Worm (Caenorhabditis elegans) whole organism, L4/young adult: ENCODE results near the gene T19C3.2.

Experiments used
- W03F9.2 ChIP-seq: fragments of 150-350 bp; optimal IDR thresholded peaks from 2 replicates; lab custom pipeline; 2014; ENCODE audit warnings: missing biosample characterization, missing genetic modification characterization
- dao-5 ChIP-seq: sonication (generic microtip); optimal IDR thresholded peaks from 2 replicates; lab custom pipeline; 2016; ENCODE audit warnings: missing genotype, missing genetic modification characterization, moderate library complexity, missing compliant biosample characterization
- him-1 ChIP-seq: sonication (generic microtip); optimal IDR thresholded peaks from 2 replicates; lab custom pipeline; 2016; ENCODE audit warnings: missing genotype, missing genetic modification reagents, missing genetic modification characterization, missing compliant biosample characterization

- TF ChIP-seq W03F9.2 (tag; lab: Kevin White, UChicago) (no peak), him-1 (no peak), dao-5 (tag; lab: Kevin White, UChicago) (no peak)
Measured at ce11 chrIII:576555-576954, 40.8 kb downstream of the T19C3.2 start.
